Worm (Caenorhabditis elegans): ENCODE results near the gene nhr-42.

- TF ChIP-seq dao-5 (tag; optimal IDR thresholded peaks at IDR 0.05) (no peak), him-1 (tag; optimal IDR thresholded peaks at IDR 0.05) (no peak)
Measured at ce11 chrV:7003850-7004249, 5.2 kb downstream of the nhr-42 start, which contains the start of gene srab-4.

Measured in whole organism, L4/young adult.